Fruit fly (Drosophila melanogaster) whole organism, prepupa: Measurements from ENCODE around the gene Alp13.

Experiments used
- CG11762 ChIP-seq: fragments of 200-800 bp; sonication (Bioruptor generic); optimal IDR thresholded peaks from 3 replicates; lab custom pipeline; 2016; ENCODE audit warnings: missing biosample characterization, missing genetic modification characterization; ENCODE audit not compliant: insufficient read depth
- CG16779 ChIP-seq: fragments of 200-800 bp; sonication (Bioruptor generic); optimal IDR thresholded peaks from 3 replicates; lab custom pipeline; 2017; ENCODE audit warnings: missing biosample characterization, mild to moderate bottlenecking, missing genetic modification characterization
- CG6163 ChIP-seq: fragments of 200-800 bp; sonication (Bioruptor generic); IDR thresholded peaks from 3 replicates; pipeline ENCODE4 v1.3.6; 2022; ENCODE audit warnings: missing biosample characterization, missing genetic modification characterization
- Eip75B ChIP-seq: fragments of 200-800 bp; sonication (Bioruptor generic); optimal IDR thresholded peaks from 3 replicates; lab custom pipeline; 2016; ENCODE audit warnings: missing biosample characterization, missing genetic modification characterization
- Hr38 ChIP-seq: sonication (Bioruptor generic); optimal IDR thresholded peaks from 2 replicates; lab custom pipeline; 2016; ENCODE audit warnings: missing biosample characterization, missing genetic modification characterization
- Hr39 ChIP-seq: fragments of 200-800 bp; sonication (Bioruptor generic); optimal IDR thresholded peaks from 2 replicates; lab custom pipeline; 2016; ENCODE audit warnings: missing biosample characterization, missing genetic modification characterization
- Smox ChIP-seq: fragments of 200-800 bp; sonication (Bioruptor generic); optimal IDR thresholded peaks from 3 replicates; lab custom pipeline; 2016; ENCODE audit warnings: missing biosample characterization, missing genetic modification characterization
- Sox14 ChIP-seq: fragments of 200-800 bp; sonication (Bioruptor generic); optimal IDR thresholded peaks from 3 replicates; lab custom pipeline; 2016; ENCODE audit warnings: missing biosample characterization, missing genetic modification characterization
- dsx ChIP-seq: fragments of 200-800 bp; optimal IDR thresholded peaks from 3 replicates; lab custom pipeline; 2019; ENCODE audit warnings: missing biosample characterization, mild to moderate bottlenecking, missing genetic modification characterization, moderate library complexity; ENCODE audit not compliant: poor library complexity, severe bottlenecking
- eg ChIP-seq: fragments of 200-800 bp; sonication (Bioruptor generic); IDR thresholded peaks from 3 replicates; pipeline ENCODE4 v1.3.6; 2022; ENCODE audit warnings: missing biosample characterization, missing genetic modification characterization
- salr ChIP-seq, 2 experiments: fragments of 200-800 bp; sonication (Bioruptor generic); optimal IDR thresholded peaks; 3 replicates each; lab custom pipeline; 2016 to 2018; ENCODE audit warnings: missing biosample characterization in 2 of 2, missing genetic modification characterization in 2 of 2, mild to moderate bottlenecking in 1 of 2

DNA sequence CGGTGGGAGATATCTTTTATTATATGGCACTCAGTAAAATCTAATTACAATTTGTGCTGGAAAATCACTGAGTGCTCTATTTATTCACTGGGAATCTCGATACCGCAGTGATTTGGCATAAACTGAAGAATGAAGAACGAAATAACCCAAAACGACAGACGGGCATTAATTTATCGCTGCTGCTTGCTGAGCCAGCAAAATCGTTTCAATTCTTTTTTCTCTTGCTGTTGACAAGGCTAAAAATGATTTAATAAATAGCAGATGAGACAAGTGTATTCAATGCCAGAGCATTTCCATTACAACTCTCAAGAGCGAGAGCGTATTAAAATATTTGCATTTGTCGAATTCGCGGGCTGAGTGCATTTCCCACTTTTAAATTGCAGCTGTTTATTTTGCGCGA, 40.6 kb upstream of the Alp13 start:
- no peak for TF ChIP-seq Eip75B (GFP tag; lab: Kevin White, UChicago)
- no peak for TF ChIP-seq CG6163 (GFP tag; lab: Robert Waterston, UW)
- no peak for TF ChIP-seq Hr39 (GFP tag; lab: Kevin White, UChicago)
- TF ChIP-seq Smox (GFP tag; lab: Kevin White, UChicago), result no peak
- TF ChIP-seq dsx, result no peak
- TF ChIP-seq eg (GFP tag; lab: Robert Waterston, UW), result no peak
- no peak for TF ChIP-seq Sox14 (GFP tag; lab: Kevin White, UChicago)
- TF ChIP-seq salr (GFP tag; optimal IDR thresholded peaks at IDR 0.05; lab: Kevin White, UChicago), result no peak
- no peak for TF ChIP-seq CG11762 (GFP tag; lab: Kevin White, UChicago)
- TF ChIP-seq CG16779 (tag; lab: Kevin White, UChicago), result no peak
- no peak for TF ChIP-seq Hr38
